Fruit fly (Drosophila melanogaster): ENCODE measurements around the gene Xpac.

Gene Xpac

DNA sequence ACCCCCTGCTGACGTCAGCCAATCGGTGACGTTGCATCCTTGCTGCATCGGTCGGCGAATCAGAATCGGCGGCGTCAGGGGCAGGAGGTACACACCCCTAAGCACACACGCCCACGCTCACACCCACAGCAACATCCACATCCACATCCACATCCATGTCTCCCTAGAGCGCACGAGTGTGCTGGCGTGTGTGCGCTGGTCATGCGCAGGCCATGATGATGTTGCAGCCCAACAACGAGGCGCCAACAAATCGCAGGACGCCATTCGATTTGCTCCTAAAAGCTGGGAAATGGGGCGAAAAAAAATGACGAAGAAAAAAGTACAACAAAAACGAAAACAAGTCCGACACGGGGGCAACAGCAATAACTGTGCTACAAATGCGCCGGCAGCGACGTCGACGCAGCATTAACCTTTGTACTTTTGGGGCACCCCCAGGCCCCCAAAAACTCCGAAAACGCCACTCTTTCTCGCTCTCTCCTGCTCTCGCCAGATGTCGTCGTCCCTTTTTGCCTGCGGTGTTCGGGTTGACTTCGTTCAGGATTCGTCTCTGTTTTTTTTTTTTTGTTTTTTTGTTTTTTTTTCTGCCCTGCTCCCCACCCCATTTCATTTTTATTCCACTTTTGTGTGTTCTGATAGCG, 14.9 kb downstream of the Xpac start:
- TF ChIP-seq noc (tag; optimal IDR thresholded peaks at IDR 0.05) = no peak

DNA sequence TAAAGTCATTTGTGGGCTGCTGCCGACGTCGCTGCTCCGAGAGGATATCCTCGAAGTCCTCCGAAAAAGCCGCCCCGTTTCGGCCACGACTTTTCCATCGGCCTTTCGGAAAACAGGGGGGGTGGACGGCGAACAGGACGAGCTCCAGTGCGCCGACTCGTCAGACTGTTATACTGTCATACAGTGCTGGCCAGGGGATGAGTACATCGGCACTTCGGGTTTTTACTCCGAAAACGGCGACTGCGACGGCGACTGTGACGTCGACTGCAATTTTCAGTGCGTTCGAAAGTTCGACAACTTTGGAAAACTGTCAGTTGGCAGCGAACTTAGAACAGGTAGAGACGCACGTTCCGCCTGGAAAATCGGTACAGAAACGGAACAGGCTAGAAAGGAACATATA, 28.6 kb downstream of the Xpac start, which contains the start of gene CG43689:
Gene CG43689, plus strand, starts transcription at position 314 of the 400 bp plus-strand sequence.
- TF ChIP-seq noc (tag; optimal IDR thresholded peaks at IDR 0.05) = no peak

- TF ChIP-seq noc (tag; optimal IDR thresholded peaks at IDR 0.05) = no peak
These were observed 42.5 kb downstream of the Xpac start for dm6 chrX:4061502-4061901.

All from whole organism, larva.